Fruit fly (Drosophila melanogaster) Kc167 (cell line): Measurements from ENCODE around the gene CG43050.

Experiments
- Myc ChIP-seq: fragments of >200 bp; optimal IDR thresholded peaks from 2 replicates; lab custom pipeline; 2017; ENCODE audit warnings: missing external identifiers
- Sin3A ChIP-seq: fragments of >200 bp; optimal IDR thresholded peaks from 2 replicates; lab custom pipeline; 2018; ENCODE audit warnings: missing external identifiers
- h ChIP-seq: fragments of >200 bp; optimal IDR thresholded peaks from 3 replicates; lab custom pipeline; 2018; ENCODE audit warnings: missing external identifiers
- insv ChIP-seq: fragments of >200 bp; optimal IDR thresholded peaks from 3 replicates; lab custom pipeline; 2018; ENCODE audit warnings: missing external identifiers
- psq ChIP-seq: fragments of >200 bp; optimal IDR thresholded peaks from 2 replicates; lab custom pipeline; 2017; ENCODE audit warnings: missing external identifiers
- ttk ChIP-seq: sonication (Bioruptor generic); optimal IDR thresholded peaks from 2 replicates; lab custom pipeline; 2017; ENCODE audit warnings: missing external identifiers

CG43050 gene

DNA sequence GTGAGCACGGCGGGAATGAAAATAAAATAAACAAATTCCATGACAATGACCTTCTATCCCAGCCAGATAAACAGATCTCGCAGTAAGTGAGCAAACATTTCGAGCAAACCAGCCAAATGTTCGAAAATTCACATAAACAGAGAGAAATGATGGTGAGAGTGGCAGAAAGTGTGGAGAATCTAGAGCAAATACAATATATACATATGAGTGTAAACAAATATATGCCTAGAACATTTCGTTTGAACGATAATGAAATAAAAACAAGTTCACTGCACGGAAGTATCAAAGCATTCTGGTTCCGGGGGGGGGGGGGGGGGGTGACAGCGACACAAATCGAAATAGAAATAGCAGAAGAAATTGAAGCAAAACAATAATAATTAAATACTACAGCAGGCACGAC lies 17.6 kb upstream of the CG43050 start:
- TF ChIP-seq h (no peak), psq (no peak), insv (lab: Kevin White, UChicago) (no peak), Myc (lab: Kevin White, UChicago) (no peak), Sin3A (lab: Kevin White, UChicago) (no peak), ttk (no peak)

DNA sequence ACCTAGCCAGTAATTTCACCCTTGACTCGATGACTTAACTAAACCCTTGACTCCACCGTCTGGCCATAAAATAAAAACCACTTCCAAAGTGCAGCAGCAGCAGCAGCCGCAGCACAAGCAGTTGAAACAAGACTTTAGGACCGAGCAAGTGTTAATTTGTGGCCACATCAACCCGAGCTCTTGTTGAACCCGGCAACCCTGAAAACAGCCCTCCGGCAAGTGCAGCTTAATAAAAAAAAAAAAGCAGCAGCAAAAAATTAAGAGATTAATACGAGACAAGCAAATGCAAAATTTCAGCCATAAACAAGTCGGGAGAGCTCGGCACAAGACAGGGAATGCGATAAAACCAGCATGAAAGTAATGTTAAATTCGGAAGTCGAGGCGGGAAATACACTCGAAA lies 14.3 kb upstream of the CG43050 start:
- TF ChIP-seq h (no peak), ttk (no peak), Myc (lab: Kevin White, UChicago) (no peak), insv (lab: Kevin White, UChicago) (no peak), psq (no peak), Sin3A (lab: Kevin White, UChicago) (no peak)

DNA sequence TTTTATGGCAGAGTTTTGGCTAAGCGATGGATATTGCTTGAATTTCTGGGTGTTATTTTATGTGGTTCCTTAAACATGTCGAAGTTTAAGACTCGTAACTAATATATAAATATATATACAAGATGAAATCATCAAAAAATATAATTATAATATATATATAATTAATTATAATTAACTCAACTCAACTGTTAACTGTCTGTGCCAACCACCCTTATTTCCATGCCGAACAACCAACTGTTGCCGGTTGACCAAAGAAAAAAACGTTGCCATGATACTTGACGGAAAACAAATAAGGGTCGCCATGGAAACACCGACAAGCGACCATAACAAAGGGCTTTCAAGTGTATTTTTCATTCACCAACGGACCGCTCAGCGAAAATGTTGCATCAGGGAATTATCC lies 12.6 kb upstream of the CG43050 start, which contains the start of gene Ttc30:
TSS of gene Ttc30 (plus strand) at position 301 of the 400 bp plus-strand sequence.
- TF ChIP-seq Myc (lab: Kevin White, UChicago): no peak
- TF ChIP-seq h: no peak
- no peak for TF ChIP-seq psq
- TF ChIP-seq ttk: no peak
- TF ChIP-seq Sin3A (lab: Kevin White, UChicago): no peak
- TF ChIP-seq insv (lab: Kevin White, UChicago): no peak

DNA sequence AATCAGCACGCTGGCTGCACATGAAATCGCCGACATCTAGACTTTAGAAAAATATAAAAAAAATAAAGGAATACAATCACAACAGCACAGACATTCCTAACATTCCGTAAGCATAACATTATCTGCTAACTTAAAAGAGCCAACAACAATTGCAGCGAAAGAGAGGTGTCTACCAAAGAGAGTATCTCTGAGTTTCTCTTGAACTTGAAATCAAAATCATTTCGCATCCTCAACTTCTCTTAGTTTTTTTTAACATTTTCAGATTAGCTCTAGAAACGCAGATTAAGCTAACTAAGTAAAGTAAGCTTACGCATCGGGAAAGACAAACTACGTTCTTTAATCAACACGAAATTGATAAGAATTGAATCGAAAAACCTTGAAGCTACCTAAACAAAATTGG lies 5.5 kb upstream of the CG43050 start:
- no peak for TF ChIP-seq insv (lab: Kevin White, UChicago)
- no peak for TF ChIP-seq psq
- TF ChIP-seq Myc (lab: Kevin White, UChicago): no peak
- TF ChIP-seq ttk: no peak
- TF ChIP-seq h: no peak
- no peak for TF ChIP-seq Sin3A (lab: Kevin White, UChicago)

DNA sequence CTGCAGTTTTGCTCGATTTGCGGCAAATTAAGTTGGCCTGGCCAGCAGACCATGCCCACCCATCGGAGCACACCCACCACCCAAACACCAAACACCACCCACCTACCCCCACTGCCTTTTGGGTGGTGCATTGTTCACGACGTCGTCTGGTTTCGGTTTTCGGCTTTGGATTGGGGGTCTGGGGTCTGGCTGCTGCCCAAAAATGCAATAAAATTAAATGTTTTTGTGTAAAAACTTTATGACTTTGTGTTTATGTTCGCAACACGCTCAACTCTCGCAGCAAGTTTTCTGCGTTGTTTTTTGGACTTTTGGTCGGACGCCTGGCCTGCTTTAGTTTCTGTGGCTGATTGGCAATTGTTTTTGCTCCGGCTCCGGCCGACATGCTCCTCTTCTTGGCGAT lies 2.4 kb upstream of the CG43050 start:
- no peak for TF ChIP-seq psq
- TF ChIP-seq h: no peak
- no peak for TF ChIP-seq insv (lab: Kevin White, UChicago)
- TF ChIP-seq Myc (lab: Kevin White, UChicago): no peak
- no peak for TF ChIP-seq ttk
- TF ChIP-seq Sin3A (lab: Kevin White, UChicago): no peak

DNA sequence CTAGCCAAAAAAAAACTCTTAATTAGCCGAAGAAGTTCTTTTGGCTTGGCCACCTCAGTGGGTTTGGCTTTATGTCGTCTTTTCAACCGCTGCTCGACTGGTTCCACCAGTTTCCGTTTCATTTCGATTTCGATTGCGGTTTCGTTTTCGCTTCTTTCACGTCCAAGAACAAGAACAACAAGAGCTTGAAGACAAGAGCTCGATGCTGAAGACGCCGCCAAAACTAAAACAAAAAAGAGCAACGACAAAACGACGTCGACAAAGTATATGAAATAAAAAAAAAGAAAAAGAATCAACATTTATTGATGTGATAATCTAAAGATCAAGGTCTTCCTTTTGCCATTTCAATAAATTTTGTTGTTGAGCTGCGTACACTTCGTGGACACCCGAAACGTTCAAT lies 3.4 kb downstream of the CG43050 start:
- TF ChIP-seq ttk (no peak), Myc (lab: Kevin White, UChicago) (no peak), h (no peak), psq (no peak), insv (lab: Kevin White, UChicago) (no peak), Sin3A (lab: Kevin White, UChicago) (no peak)

DNA sequence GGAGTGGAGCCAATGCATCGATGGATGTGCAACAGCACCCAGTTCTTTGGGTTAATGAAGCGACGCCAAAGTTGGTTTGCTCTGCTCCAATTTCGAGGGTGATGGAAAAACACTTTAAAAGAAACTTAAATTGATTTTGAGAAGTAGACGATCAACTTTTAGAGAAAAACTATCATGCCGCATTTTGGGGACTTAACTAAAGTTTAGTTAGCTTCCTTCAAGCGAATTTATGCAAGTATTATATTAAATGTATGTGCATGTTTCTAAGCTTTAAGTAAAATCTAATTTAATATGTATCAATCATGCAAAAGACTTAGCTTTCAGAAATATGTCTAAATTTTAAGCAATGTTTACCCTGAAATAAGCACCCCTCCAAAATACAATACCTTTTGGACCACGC lies 11.2 kb downstream of the CG43050 start, which contains the start of gene CG5122:
TSS of gene CG5122 (plus strand) at position 301 of the 400 bp plus-strand sequence.
- TF ChIP-seq h (no peak), Myc (lab: Kevin White, UChicago) (no peak), ttk (no peak), insv (lab: Kevin White, UChicago) (no peak), psq (no peak), Sin3A (lab: Kevin White, UChicago) (no peak)

DNA sequence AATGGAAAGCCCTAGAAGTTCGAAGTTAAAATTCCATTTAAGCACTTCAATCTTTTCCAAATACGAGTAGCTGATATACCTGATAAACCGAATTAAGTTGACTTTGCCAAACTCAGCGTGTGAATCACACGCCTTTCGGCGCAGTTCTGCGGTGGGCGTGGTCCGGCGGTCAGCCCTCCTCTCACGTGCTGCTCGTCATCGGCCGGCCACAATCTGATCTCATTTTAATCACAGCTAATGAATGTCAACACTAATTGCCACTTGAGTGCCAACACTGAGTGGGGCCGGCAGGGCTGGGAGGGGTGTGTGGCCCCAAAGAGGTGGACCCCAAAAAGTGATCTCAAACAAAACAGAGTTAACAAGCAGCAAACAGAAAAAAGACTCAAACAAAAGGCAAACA lies 16.8 kb downstream of the CG43050 start:
- no peak for TF ChIP-seq psq
- no peak for TF ChIP-seq Myc (lab: Kevin White, UChicago)
- no peak for TF ChIP-seq insv (lab: Kevin White, UChicago)
- TF ChIP-seq h: no peak
- no peak for TF ChIP-seq ttk
- TF ChIP-seq Sin3A (lab: Kevin White, UChicago): no peak

DNA sequence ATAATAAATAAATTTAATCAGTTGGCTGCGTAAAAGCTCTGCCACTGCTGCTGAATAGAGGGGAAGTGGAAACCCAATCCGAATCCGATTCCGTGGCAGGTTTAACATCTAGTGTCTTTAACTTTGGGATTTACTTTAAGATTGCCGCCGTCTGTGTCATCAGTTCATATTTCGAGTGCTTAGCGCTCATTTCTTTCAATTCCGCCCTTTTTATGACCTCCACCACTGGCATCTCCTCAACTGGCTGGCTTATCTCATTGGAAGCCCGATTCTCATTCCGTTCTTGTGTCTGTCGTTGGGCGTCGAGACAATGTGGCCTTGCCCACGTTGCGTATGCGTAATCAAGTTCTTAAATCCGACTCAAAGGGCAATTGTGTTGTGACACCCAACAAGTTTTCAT lies 21.8 kb downstream of the CG43050 start:
- TF ChIP-seq h: no peak
- TF ChIP-seq insv (lab: Kevin White, UChicago): no peak
- no peak for TF ChIP-seq Myc (lab: Kevin White, UChicago)
- TF ChIP-seq Sin3A (lab: Kevin White, UChicago): no peak
- TF ChIP-seq ttk: no peak
- no peak for TF ChIP-seq psq

DNA sequence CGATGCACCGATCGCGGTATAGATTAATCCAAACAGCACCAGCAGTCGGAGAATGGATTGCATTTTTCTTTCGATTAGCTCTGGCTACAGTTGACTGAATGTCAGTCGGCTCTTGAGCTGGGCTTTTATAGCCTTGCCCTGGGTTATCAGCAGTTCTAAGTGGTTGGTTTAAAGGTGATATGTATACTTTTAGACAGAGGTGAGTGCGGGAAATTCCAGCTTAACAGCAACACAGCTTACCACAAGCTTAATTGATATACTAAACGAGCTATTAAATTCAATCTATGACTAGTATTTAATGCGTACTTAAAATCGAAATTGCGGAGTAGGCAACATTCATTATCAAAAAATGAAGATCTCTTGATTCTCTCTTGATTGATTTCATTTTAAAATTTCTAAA lies 23.7 kb downstream of the CG43050 start, which contains the start of gene CG9928:
TSS of gene CG9928 (minus strand) at position 101 of the 400 bp plus-strand sequence.
- TF ChIP-seq psq (no peak), ttk (no peak), h (no peak), Sin3A (lab: Kevin White, UChicago) (no peak), insv (lab: Kevin White, UChicago) (no peak), Myc (lab: Kevin White, UChicago) (no peak)

DNA sequence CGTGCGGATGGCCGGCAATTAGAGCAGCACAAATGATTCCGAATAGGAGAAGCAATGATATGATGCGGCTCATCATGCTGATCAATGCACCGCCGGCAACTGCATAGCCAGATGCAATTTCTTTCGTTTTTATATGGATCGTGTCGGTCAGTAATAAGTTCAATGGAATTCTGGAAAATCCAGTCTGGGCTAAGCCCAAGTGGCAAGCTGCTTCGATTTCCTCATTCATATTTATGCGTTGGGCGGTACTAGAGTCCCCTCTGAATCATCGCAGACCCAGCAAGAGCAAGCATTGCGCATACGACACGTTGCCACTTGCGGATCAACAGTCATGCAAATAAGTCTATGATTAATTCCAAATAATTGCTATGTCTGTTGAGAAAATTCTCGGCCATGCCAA lies 24.4 kb downstream of the CG43050 start, which contains the start of gene CG16978:
TSS of gene CG16978 (minus strand) at position 101 of the 400 bp plus-strand sequence.
- no peak for TF ChIP-seq h
- no peak for TF ChIP-seq Sin3A (lab: Kevin White, UChicago)
- TF ChIP-seq ttk: no peak

DNA sequence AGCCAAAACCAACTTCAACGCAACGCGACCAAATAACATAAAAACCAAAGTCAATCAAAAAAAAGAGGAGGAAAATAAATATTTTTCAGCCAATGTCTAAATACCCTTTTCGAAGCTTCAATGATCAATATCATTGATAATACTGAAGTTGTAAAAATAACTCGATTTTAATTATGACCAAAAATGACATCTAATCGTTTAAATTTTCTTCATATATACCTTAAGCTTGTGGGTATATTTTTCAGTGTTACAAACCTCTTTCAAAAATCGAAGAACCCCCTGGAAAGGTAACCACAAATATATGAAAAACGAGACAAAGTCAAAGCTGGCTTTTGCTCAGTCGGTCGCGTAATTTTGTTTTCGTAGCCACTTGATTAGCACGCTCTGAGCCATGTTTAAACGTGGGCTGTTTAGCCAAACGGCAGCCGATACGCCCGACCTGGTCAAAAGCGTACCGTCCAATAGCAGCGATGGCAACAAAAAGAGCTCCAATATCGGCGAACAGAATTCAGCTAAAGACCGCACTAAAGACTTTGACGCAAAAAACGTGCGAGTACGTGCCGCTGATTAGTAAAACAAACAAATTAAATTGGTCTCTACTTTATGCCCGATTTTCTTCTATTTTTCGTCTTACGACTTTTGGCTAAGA lies 26.1 kb downstream of the CG43050 start:
- TF ChIP-seq Sin3A (lab: Kevin White, UChicago) (no peak), insv (lab: Kevin White, UChicago) (no peak), h (no peak), ttk (no peak), psq (no peak)

DNA sequence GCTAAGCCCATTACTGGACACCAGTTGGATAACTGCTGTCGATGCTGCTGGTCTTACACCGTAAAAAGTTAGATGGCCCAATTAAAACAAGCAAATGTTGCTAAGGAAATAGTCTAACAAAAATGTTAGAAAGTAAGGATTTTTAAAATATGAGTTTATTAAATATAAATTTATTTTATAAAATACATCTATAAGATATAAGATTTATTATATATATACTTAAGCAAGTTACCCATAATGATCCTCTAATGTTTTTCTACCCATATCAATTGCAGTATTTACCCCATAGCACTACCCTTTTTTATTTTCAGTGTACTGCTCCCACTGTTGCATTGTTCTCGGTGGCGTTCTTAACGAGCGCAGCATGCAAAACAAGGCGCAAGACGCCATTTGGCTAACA lies 27.2 kb downstream of the CG43050 start:
- no peak for TF ChIP-seq ttk
- no peak for TF ChIP-seq Myc (lab: Kevin White, UChicago)
